Worm (Caenorhabditis elegans): ENCODE results near the gene nspg-8.

Gene nspg-8

ce11 chrIII:1226256-1226655 is 44.4 kb downstream of the nspg-8 start (continued):
- TF ChIP-seq lir-3 (tag; optimal IDR thresholded peaks at IDR 0.05; ENCODE audit: poor library complexity) (no peak), sox-4 (tag; optimal IDR thresholded peaks at IDR 0.05) (no peak), efl-1 (optimal IDR thresholded peaks at IDR 0.05) (no peak), efl-1 (GFP tag; optimal IDR thresholded peaks at IDR 0.05 in 1 of 2) (peak in 1 of 2 experiments; percentile 74), ztf-11 (tag; optimal IDR thresholded peaks at IDR 0.05) (no peak), aly-2 (tag; optimal IDR thresholded peaks at IDR 0.05) (no peak), ces-1 (GFP tag; optimal IDR thresholded peaks at IDR 0.05) (no peak)

- TF ChIP-seq nhr-85 (tag) (no peak), fkh-8 (tag; optimal IDR thresholded peaks at IDR 0.05) (no peak), ceh-63 (GFP tag; optimal IDR thresholded peaks at IDR 0.05) (no peak)
Measured at ce11 chrIII:1228593-1228992, 46.7 kb downstream of the nspg-8 start.

- TF ChIP-seq ces-1 (GFP tag; optimal IDR thresholded peaks at IDR 0.05) = no peak
- TF ChIP-seq dpl-1 (GFP tag; optimal IDR thresholded peaks at IDR 0.05) = no peak
- no peak for TF ChIP-seq elt-3 (tag; optimal IDR thresholded peaks at IDR 0.05)
- TF ChIP-seq aly-2 (tag; optimal IDR thresholded peaks at IDR 0.05) = no peak
- no peak for TF ChIP-seq nhr-71 (tag; optimal IDR thresholded peaks at IDR 0.05)
- TF ChIP-seq unc-98 (GFP tag; IDR thresholded peaks at IDR 0.05) = no peak
- no peak for TF ChIP-seq vab-15 (tag; optimal IDR thresholded peaks at IDR 0.05)
- TF ChIP-seq nhr-76 (tag; optimal IDR thresholded peaks at IDR 0.05) = no peak
- TF ChIP-seq isw-1 (GFP tag; IDR thresholded peaks at IDR 0.05) = no peak
- no peak for TF ChIP-seq C16A3.4 (tag; optimal IDR thresholded peaks at IDR 0.05)
- TF ChIP-seq mdl-1 (tag; optimal IDR thresholded peaks at IDR 0.05) = no peak
- no peak for TF ChIP-seq ceh-63 (GFP tag; optimal IDR thresholded peaks at IDR 0.05)
Measured at ce11 chrIII:1229510-1229909, 47.7 kb downstream of the nspg-8 start.

- TF ChIP-seq F16B12.6 (tag; optimal IDR thresholded peaks at IDR 0.05) = no peak
- TF ChIP-seq swsn-7 (tag; optimal IDR thresholded peaks at IDR 0.05) = no peak
- no peak for TF ChIP-seq ceh-82 (tag; optimal IDR thresholded peaks at IDR 0.05)
- no peak for TF ChIP-seq aha-1 (tag; optimal IDR thresholded peaks at IDR 0.05)
- no peak for TF ChIP-seq fkh-8 (tag; optimal IDR thresholded peaks at IDR 0.05)
- TF ChIP-seq C34B4.2 (tag; optimal IDR thresholded peaks at IDR 0.05) = no peak
- no peak for TF ChIP-seq C04F5.9 (tag; optimal IDR thresholded peaks at IDR 0.05)
- no peak for TF ChIP-seq zag-1 (tag; optimal IDR thresholded peaks at IDR 0.05)
- TF ChIP-seq unc-86 (tag; optimal IDR thresholded peaks at IDR 0.05) = no peak
- TF ChIP-seq aly-2 (tag; optimal IDR thresholded peaks at IDR 0.05) = no peak
- no peak for TF ChIP-seq sup-37 (GFP tag; optimal IDR thresholded peaks at IDR 0.05)
- no peak for TF ChIP-seq nhr-85 (tag)
- no peak for TF ChIP-seq efl-3 (GFP tag; optimal IDR thresholded peaks at IDR 0.05)
Measured at ce11 chrIII:1230174-1230573, 48.3 kb downstream of the nspg-8 start, which contains the start of gene pes-4. Gene pes-4, minus strand, starts transcription at chrIII:1230274.

- TF ChIP-seq efl-1 (optimal IDR thresholded peaks at IDR 0.05) (no peak), efl-1 (GFP tag; optimal IDR thresholded peaks at IDR 0.05 in 1 of 2) (peak in 1 of 2 experiments; percentile 86), ceh-82 (tag; optimal IDR thresholded peaks at IDR 0.05) (no peak)
Measured at ce11 chrIII:1230672-1231071, 48.8 kb downstream of the nspg-8 start.

- no peak for TF ChIP-seq unc-130 (tag; optimal IDR thresholded peaks at IDR 0.05)
- no peak for TF ChIP-seq rnt-1 (tag; optimal IDR thresholded peaks at IDR 0.05)
- no peak for TF ChIP-seq nhr-84 (tag; optimal IDR thresholded peaks at IDR 0.05)
- no peak for TF ChIP-seq hpl-2 (GFP tag; optimal IDR thresholded peaks at IDR 0.05)
- TF ChIP-seq alr-1 (tag; optimal IDR thresholded peaks at IDR 0.05; ENCODE audit: borderline replicate concordance) = no peak
- no peak for TF ChIP-seq aha-1 (tag; optimal IDR thresholded peaks at IDR 0.05)
- no peak for TF ChIP-seq ceh-8 (GFP tag; optimal IDR thresholded peaks at IDR 0.05)
- TF ChIP-seq nhr-19 (GFP tag; conservative IDR thresholded peaks at IDR 0.05) = no peak
- no peak for TF ChIP-seq lin-35 (GFP tag; optimal IDR thresholded peaks at IDR 0.05)
- TF ChIP-seq egl-13 (tag; optimal IDR thresholded peaks at IDR 0.05) = no peak
- TF ChIP-seq unc-98 (GFP tag; IDR thresholded peaks at IDR 0.05) = no peak
- TF ChIP-seq dsc-1 (tag; optimal IDR thresholded peaks at IDR 0.05) = no peak
- no peak for TF ChIP-seq sptf-1 (tag; optimal IDR thresholded peaks at IDR 0.05)
- no peak for TF ChIP-seq efl-1 (optimal IDR thresholded peaks at IDR 0.05)
- TF ChIP-seq efl-1 (GFP tag; optimal IDR thresholded peaks at IDR 0.05 in 1 of 2) = no peak
- TF ChIP-seq nhr-20 (tag; optimal IDR thresholded peaks at IDR 0.05) = no peak
- no peak for TF ChIP-seq efl-3 (GFP tag; optimal IDR thresholded peaks at IDR 0.05)
- no peak for TF ChIP-seq sup-37 (GFP tag; optimal IDR thresholded peaks at IDR 0.05)
- TF ChIP-seq pqm-1 (tag; optimal IDR thresholded peaks at IDR 0.05) = no peak
- TF ChIP-seq nhr-85 (tag) = no peak
Measured at ce11 chrIII:1231186-1231585, 49.3 kb downstream of the nspg-8 start.
